Worm (Caenorhabditis elegans) whole organism, L2 larva: ENCODE data around the gene F32D1.3.

ENCODE experiments used
- mab-5 ChIP-seq: fragments of 150-350 bp; optimal IDR thresholded peaks from 2 replicates; lab custom pipeline; 2014; ENCODE audit warnings: missing biosample characterization, missing genetic modification characterization
- nhr-23 ChIP-seq: fragments of 150-350 bp; optimal IDR thresholded peaks from 2 replicates; lab custom pipeline; 2014; ENCODE audit warnings: missing biosample characterization, missing genetic modification reagents, missing genetic modification characterization
- ztf-4 ChIP-seq: fragments of 150-350 bp; optimal IDR thresholded peaks from 2 replicates; lab custom pipeline; 2014; ENCODE audit warnings: missing biosample characterization, missing genetic modification characterization

DNA sequence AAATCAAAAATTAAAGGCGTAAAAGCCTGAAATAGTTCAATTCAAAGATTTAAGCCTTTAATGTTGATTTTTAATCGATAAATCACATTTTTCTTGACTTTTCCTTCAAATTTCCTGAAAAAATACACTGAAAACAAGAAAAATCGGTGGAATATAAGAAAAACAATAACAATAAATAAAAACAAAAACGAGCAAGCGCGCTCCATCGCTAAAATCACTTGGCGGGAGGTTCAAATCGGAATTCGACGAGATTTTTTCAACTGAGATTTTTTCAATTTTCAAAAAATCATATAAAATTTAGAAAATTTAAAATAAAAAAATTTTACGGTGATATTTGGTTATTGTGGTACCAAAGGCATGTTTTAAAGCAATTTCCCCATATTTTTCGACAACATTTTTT is 21.9 kb downstream of the F32D1.3 start:
- TF ChIP-seq nhr-23: no peak
- no peak for TF ChIP-seq mab-5 (tag; lab: Kevin White, UChicago)
- TF ChIP-seq ztf-4 (tag; lab: Kevin White, UChicago): no peak
